Fruit fly (Drosophila melanogaster): ENCODE measurements around the gene mura.

The mura gene

dm6 chr3R:9500193-9501051 is 51.2 kb downstream of the mura start (continued):
- no peak for TF ChIP-seq CG2712 (tag; optimal IDR thresholded peaks at IDR 0.05)
- no peak for TF ChIP-seq Scr (GFP tag; IDR thresholded peaks at IDR 0.05; ENCODE audit: partially characterized antibody)
- TF ChIP-seq CG11504 (tag; optimal IDR thresholded peaks at IDR 0.05): no peak

dm6 chr3R:9499238-9499637 is 52.4 kb downstream of the mura start:
- TF ChIP-seq cato (GFP tag; optimal IDR thresholded peaks at IDR 0.05; ENCODE audit: borderline replicate concordance): no peak
- TF ChIP-seq gce (GFP tag; IDR thresholded peaks at IDR 0.05): no peak
- no peak for TF ChIP-seq CoRest (tag; optimal IDR thresholded peaks at IDR 0.05)

- TF ChIP-seq br (optimal IDR thresholded peaks at IDR 0.05) (no peak), HLH3B (GFP tag; IDR thresholded peaks at IDR 0.05) (peak; percentile 55; the same call in 1 of the 2 replicates), Gsc (GFP tag; IDR thresholded peaks at IDR 0.05) (no peak), CG10654 (GFP tag; optimal IDR thresholded peaks at IDR 0.05) (peak; percentile 50), Neu2 (GFP tag; optimal IDR thresholded peaks at IDR 0.05; ENCODE audit: borderline replicate concordance) (peak; percentile 39), Fer2 (tag; optimal IDR thresholded peaks at IDR 0.05) (peak; percentile 75), HLHmδ (GFP tag; optimal IDR thresholded peaks at IDR 0.05) (no peak), HmgD (GFP tag; optimal IDR thresholded peaks at IDR 0.05) (peak; percentile 81), Oli (tag; optimal IDR thresholded peaks at IDR 0.05) (peak; percentile 15), Asciz (GFP tag; optimal IDR thresholded peaks at IDR 0.05) (no peak), Abd-B (GFP tag; optimal IDR thresholded peaks at IDR 0.05) (peak; percentile 62), zen2 (GFP tag; IDR thresholded peaks at IDR 0.05; ENCODE audit: partially characterized antibody) (no peak; the same call in 2 of the 3 replicates), chinmo (GFP tag; IDR thresholded peaks at IDR 0.05; ENCODE audit: partially characterized antibody) (peak; percentile 54; the same call in 2 of the 4 replicates), wdn (GFP tag; IDR thresholded peaks at IDR 0.05) (peak; percentile 46; the same call in 1 of the 2 replicates), CG30431 (GFP tag; optimal IDR thresholded peaks at IDR 0.05) (no peak), Dip3 (GFP tag; optimal IDR thresholded peaks at IDR 0.05) (peak; percentile 78), CG2199 (GFP tag; IDR thresholded peaks at IDR 0.05) (no peak), Taf1 (GFP tag; IDR thresholded peaks at IDR 0.05) (no peak; the same call in 1 of the 2 replicates), CG3847 (GFP tag; IDR thresholded peaks at IDR 0.05) (peak; percentile 90), sisA (GFP tag; IDR thresholded peaks at IDR 0.05) (no peak), CG7556 (GFP tag; optimal IDR thresholded peaks at IDR 0.05) (peak; percentile 67), dati (GFP tag; IDR thresholded peaks at IDR 0.05) (no peak), Ada2b (GFP tag; IDR thresholded peaks at IDR 0.05) (no peak), CG17568 (GFP tag; optimal IDR thresholded peaks at IDR 0.05) (peak; percentile 24), CG3726 (GFP tag; IDR thresholded peaks at IDR 0.05) (no peak), CG16863 (GFP tag; optimal IDR thresholded peaks at IDR 0.05) (peak; percentile 42), Eip74EF (GFP tag; optimal IDR thresholded peaks at IDR 0.05) (peak; percentile 3 to 16), Sin3A (optimal IDR thresholded peaks at IDR 0.05) (no peak), NC2β (GFP tag; optimal IDR thresholded peaks at IDR 0.05) (peak; percentile 57), pros (GFP tag; optimal IDR thresholded peaks at IDR 0.05) (no peak), crp (GFP tag; optimal IDR thresholded peaks at IDR 0.05) (peak in 1 of 2 experiments; percentile 3), sens-2 (GFP tag; IDR thresholded peaks at IDR 0.05) (no peak), CG33213 (GFP tag; optimal IDR thresholded peaks at IDR 0.05) (peak; percentile 90), CG4424 (GFP tag; optimal IDR thresholded peaks at IDR 0.05) (peak; percentile 47), CG9609 (GFP tag; optimal IDR thresholded peaks at IDR 0.05) (peak; percentile 77), CG4707 (GFP tag; optimal IDR thresholded peaks at IDR 0.05) (no peak), Vsx1 (GFP tag; optimal IDR thresholded peaks at IDR 0.05) (peak; percentile 36), CG10979 (tag; optimal IDR thresholded peaks at IDR 0.05) (peak; percentile 12), bcd (GFP tag; optimal IDR thresholded peaks at IDR 0.05) (peak; percentile 74), Sry-δ (GFP tag; optimal IDR thresholded peaks at IDR 0.05) (peak; percentile 76)
Observed at dm6 chr3R:9496748-9497147, 54.9 kb downstream of the mura start.
